Worm (Caenorhabditis elegans): Measurements from ENCODE around the gene ifp-1.
A peak's percentile ranks its signal among the peaks of the same experiment; 100 is the strongest.

ifp-1 gene

DNA sequence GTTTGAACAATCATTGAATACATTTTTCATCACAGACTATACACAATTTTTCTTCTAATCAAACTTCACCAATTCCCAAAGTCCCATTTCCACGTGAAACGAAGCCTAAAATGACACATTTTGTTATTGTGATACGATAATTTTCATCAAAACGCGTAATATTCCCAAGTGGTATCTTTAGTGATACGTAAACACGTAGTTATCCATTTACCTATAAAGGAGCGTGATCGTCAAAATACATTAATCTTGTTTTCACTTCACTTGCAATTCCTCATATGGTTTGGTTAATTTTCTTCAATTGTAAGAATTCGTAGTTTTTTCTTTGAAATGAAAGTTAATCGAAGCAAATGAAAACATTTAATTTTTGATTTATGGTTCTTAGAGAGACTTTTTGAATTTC is 50.4 kb downstream of the ifp-1 start:
- TF ChIP-seq lir-1 (GFP tag; conservative IDR thresholded peaks at IDR 0.05) = no peak
- no peak for TF ChIP-seq Y56A3A.18 (GFP tag; IDR thresholded peaks at IDR 0.05)
- TF ChIP-seq ztf-6 (GFP tag; IDR thresholded peaks at IDR 0.05) = no peak
- no peak for TF ChIP-seq aptf-2 (GFP tag; conservative IDR thresholded peaks at IDR 0.05)
- TF ChIP-seq athp-1 (tag; optimal IDR thresholded peaks at IDR 0.05) = no peak
- no peak for TF ChIP-seq tbp1 (GFP tag; optimal IDR thresholded peaks at IDR 0.05)
- TF ChIP-seq zfh-2 (GFP tag; conservative IDR thresholded peaks at IDR 0.05) = no peak

ce11 chrX:9627164-9627563 is 52.8 kb downstream of the ifp-1 start:
- TF ChIP-seq cebp-2 (GFP tag; IDR thresholded peaks at IDR 0.05) = 0 out of 2 replicates have a peak, but pooled peaks have one; percentile 51
- TF ChIP-seq bed-2 (GFP tag; IDR thresholded peaks at IDR 0.05) = 0 out of 2 replicates have a peak, but pooled peaks have one; percentile 33
- 0 out of 2 replicates have a peak, but pooled peaks have one; percentile 53 for TF ChIP-seq bed-1 (GFP tag; IDR thresholded peaks at IDR 0.05)
- peak; percentile 70; the same call in 1 of the 2 replicates for TF ChIP-seq ztf-25 (GFP tag; IDR thresholded peaks at IDR 0.05)
- TF ChIP-seq F37B4.10 (GFP tag; IDR thresholded peaks at IDR 0.05) = 0 out of 2 replicates have a peak, but pooled peaks have one; percentile 55
- TF ChIP-seq hmg-1.2 (GFP tag; IDR thresholded peaks at IDR 0.05) = 0 out of 2 replicates have a peak, but pooled peaks have one; percentile 17
- TF ChIP-seq rcor-1 (GFP tag; IDR thresholded peaks at IDR 0.05) = peak; percentile 47; the same call in 1 of the 2 replicates
- TF ChIP-seq D2030.7 (GFP tag; IDR thresholded peaks at IDR 0.05) = peak; percentile 77
